Worm (Caenorhabditis elegans) whole organism, L3 larva: Measurements from ENCODE around the gene K01B6.4.

Source experiments
- ama-1 ChIP-seq: fragments of 150-350 bp; optimal IDR thresholded peaks from 2 replicates; lab custom pipeline; 2018
- egl-5 ChIP-seq: fragments of 150-350 bp; optimal IDR thresholded peaks from 2 replicates; lab custom pipeline; 2017; ENCODE audit warnings: missing biosample characterization, missing genetic modification reagents, missing genetic modification characterization, inconsistent platforms
- elt-1 ChIP-seq: fragments of 150-350 bp; optimal IDR thresholded peaks from 2 replicates; lab custom pipeline; 2014; ENCODE audit warnings: missing biosample characterization, missing genetic modification characterization
- elt-2 ChIP-seq: sonication (generic microtip); optimal IDR thresholded peaks from 2 replicates; lab custom pipeline; 2016; ENCODE audit warnings: missing genetic modification reagents, mild to moderate bottlenecking, missing genetic modification characterization, missing compliant biosample characterization
- fkh-10 ChIP-seq: sonication (generic microtip); optimal IDR thresholded peaks from 2 replicates; lab custom pipeline; 2017; ENCODE audit warnings: missing biosample characterization, missing genetic modification reagents, missing genetic modification characterization
- mdl-1 ChIP-seq: fragments of 150-350 bp; optimal IDR thresholded peaks from 2 replicates; lab custom pipeline; 2014; ENCODE audit warnings: missing biosample characterization, missing genetic modification characterization
- nhr-237 ChIP-seq: fragments of 150-350 bp; optimal IDR thresholded peaks from 2 replicates; lab custom pipeline; 2014; ENCODE audit warnings: missing biosample characterization, missing genetic modification characterization
- pha-4 ChIP-seq: fragments of 150-350 bp; optimal IDR thresholded peaks from 2 replicates; lab custom pipeline; 2014; ENCODE audit warnings: missing biosample characterization, missing genetic modification reagents, missing genetic modification characterization
- unc-39 ChIP-seq: sonication (generic microtip); optimal IDR thresholded peaks from 4 replicates; lab custom pipeline; 2017; ENCODE audit warnings: missing biosample characterization, missing genetic modification characterization
- zag-1 ChIP-seq: fragments of 150-350 bp; optimal IDR thresholded peaks from 2 replicates; lab custom pipeline; 2014; ENCODE audit warnings: missing biosample characterization, missing genetic modification characterization

- TF ChIP-seq unc-39 (tag; lab: Kevin White, UChicago) (no peak), egl-5 (tag; lab: Kevin White, UChicago) (no peak), ama-1 (lab: Kevin White, UChicago) (no peak), fkh-10 (GFP tag; lab: Kevin White, UChicago) (no peak), pha-4 (tag; lab: Kevin White, UChicago) (no peak), mdl-1 (tag; lab: Kevin White, UChicago) (no peak), elt-2 (tag; lab: Kevin White, UChicago) (no peak), zag-1 (tag; lab: Kevin White, UChicago) (no peak), nhr-237 (no peak), elt-1 (tag; lab: Kevin White, UChicago) (no peak)
These were observed 48.9 kb upstream of the K01B6.4 start for ce11 chrIII:9346114-9346513.
